Worm (Caenorhabditis elegans): ENCODE measurements around the gene C32D5.4.
A peak's percentile ranks its signal among the peaks of the same experiment; 100 is the strongest.

C32D5.4 gene

DNA sequence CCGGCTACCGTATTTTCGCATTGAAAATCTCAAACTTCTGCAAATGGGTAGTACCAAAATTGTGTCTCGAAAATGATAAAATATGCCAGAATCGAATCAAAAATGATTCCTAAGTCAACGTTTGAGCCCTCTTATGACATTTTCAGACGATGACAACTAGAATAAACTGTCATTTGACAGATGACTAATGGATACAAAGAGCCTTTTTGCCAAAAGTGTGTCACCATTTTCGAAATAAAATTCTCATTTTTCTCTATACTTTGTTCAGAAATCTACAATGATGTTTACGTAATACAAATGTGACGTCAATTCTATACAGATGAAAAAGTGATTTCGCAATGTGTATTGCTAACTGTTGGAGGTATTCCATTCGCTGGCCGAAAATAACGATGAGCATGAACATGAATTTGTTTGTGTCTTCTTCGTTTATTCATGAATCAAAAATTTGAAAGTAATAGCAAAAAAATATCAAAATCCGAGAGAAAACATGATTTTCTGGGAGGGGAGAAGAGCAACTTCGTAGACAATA, 23.7 kb upstream of the C32D5.4 start (continued):
- TF ChIP-seq C06A6.2 (GFP tag; conservative IDR thresholded peaks at IDR 0.05) (peak; percentile 67), cebp-2 (GFP tag; IDR thresholded peaks at IDR 0.05) (0 out of 2 replicates have a peak, but pooled peaks have one; percentile 65), ZK185.1 (tag; optimal IDR thresholded peaks at IDR 0.05; ENCODE audit: poor library complexity, severe bottlenecking) (peak; percentile 86), sdz-38 (tag; optimal IDR thresholded peaks at IDR 0.05) (no peak), F23B12.7 (tag; optimal IDR thresholded peaks at IDR 0.05; ENCODE audit: insufficient read depth) (peak; percentile 96), F52B5.7 (tag; optimal IDR thresholded peaks at IDR 0.05) (peak; percentile 85), nfya-1 (tag; optimal IDR thresholded peaks at IDR 0.05; ENCODE audit: borderline replicate concordance, insufficient read depth) (no peak), ztf-26 (tag; optimal IDR thresholded peaks at IDR 0.05) (peak; percentile 62), ztf-3 (GFP tag; optimal IDR thresholded peaks at IDR 0.05) (peak; percentile 66), bed-2 (GFP tag; IDR thresholded peaks at IDR 0.05) (no peak), atf-7 (tag; optimal IDR thresholded peaks at IDR 0.05) (peak; percentile 90), ets-4 (GFP tag; optimal IDR thresholded peaks at IDR 0.05) (peak; percentile 55), nhr-90 (tag; optimal IDR thresholded peaks at IDR 0.05) (peak; percentile 13), nfyb-1 (GFP tag; IDR thresholded peaks at IDR 0.05) (peak; percentile 95), lir-1 (GFP tag; conservative IDR thresholded peaks at IDR 0.05) (0 out of 2 replicates have a peak, but pooled peaks have one; percentile 31), Y56A3A.18 (GFP tag; IDR thresholded peaks at IDR 0.05) (peak; percentile 83; the same call in 1 of the 2 replicates), tlf-1 (GFP tag; optimal IDR thresholded peaks at IDR 0.05) (peak; percentile 82), F37B4.10 (GFP tag; IDR thresholded peaks at IDR 0.05) (0 out of 2 replicates have a peak, but pooled peaks have one; percentile 14), akir-1 (GFP tag; optimal IDR thresholded peaks at IDR 0.05) (peak; percentile 52), lin-35 (GFP tag; optimal IDR thresholded peaks at IDR 0.05) (peak in 1 of 3 experiments; percentile 60), F49E8.2 (tag; optimal IDR thresholded peaks at IDR 0.05; ENCODE audit: insufficient read depth) (no peak), Y53G8AR.9 (GFP tag; conservative IDR thresholded peaks at IDR 0.05) (peak; percentile 97), ceh-58 (GFP tag; IDR thresholded peaks at IDR 0.05) (0 out of 2 replicates have a peak, but pooled peaks have one; percentile 21), nhr-120 (GFP tag; IDR thresholded peaks at IDR 0.05) (no peak), athp-1 (tag; optimal IDR thresholded peaks at IDR 0.05) (peak; percentile 63), ceh-100 (GFP tag; IDR thresholded peaks at IDR 0.05) (peak; percentile 30), him-1 (tag; optimal IDR thresholded peaks at IDR 0.05) (peak; percentile 3), C17E4.6 (GFP tag; IDR thresholded peaks at IDR 0.05) (no peak), ekl-4 (GFP tag; IDR thresholded peaks at IDR 0.05) (peak; percentile 73; the same call in 1 of the 2 replicates), hlh-12 (tag; optimal IDR thresholded peaks at IDR 0.05) (no peak), attf-3 (GFP tag; conservative IDR thresholded peaks at IDR 0.05) (0 out of 2 replicates have a peak, but pooled peaks have one; percentile 26), nhr-80 (tag; optimal IDR thresholded peaks at IDR 0.05) (peak; percentile 32), somi-1 (GFP tag; optimal IDR thresholded peaks at IDR 0.05) (peak; percentile 71), bed-1 (GFP tag; IDR thresholded peaks at IDR 0.05) (0 out of 2 replicates have a peak, but pooled peaks have one; percentile 40), dpl-1 (GFP tag; optimal IDR thresholded peaks at IDR 0.05) (no peak), let-526 (GFP tag; IDR thresholded peaks at IDR 0.05) (peak; percentile 62; the same call in 1 of the 2 replicates), nhr-27 (tag; optimal IDR thresholded peaks at IDR 0.05) (no peak), D2030.7 (GFP tag; IDR thresholded peaks at IDR 0.05) (0 out of 2 replicates have a peak, but pooled peaks have one; percentile 10), F10E7.11 (tag; optimal IDR thresholded peaks at IDR 0.05) (peak; percentile 84), madf-10 (tag; optimal IDR thresholded peaks at IDR 0.05) (peak; percentile 68), snpc-4 (GFP tag; optimal IDR thresholded peaks at IDR 0.05) (no peak), snpc-4 (tag; optimal IDR thresholded peaks at IDR 0.05) (peak in 2 of 4 experiments; percentile 10 to 50), ztf-25 (GFP tag; IDR thresholded peaks at IDR 0.05) (peak; percentile 30; the same call in 1 of the 2 replicates), F22D6.2 (tag; optimal IDR thresholded peaks at IDR 0.05) (peak; percentile 39), ceh-27 (GFP tag; optimal IDR thresholded peaks at IDR 0.05) (peak; percentile 22), die-1 (tag; optimal IDR thresholded peaks at IDR 0.05) (no peak), madf-3 (GFP tag; IDR thresholded peaks at IDR 0.05) (0 out of 2 replicates have a peak, but pooled peaks have one; percentile 38)

Data from whole organism, young adult.